Worm (Caenorhabditis elegans) whole organism, early embryonic: Measurements from ENCODE around the gene srh-239.

Experiments
- ama-1 ChIP-seq: fragments of 150-350 bp; optimal IDR thresholded peaks from 2 replicates; lab custom pipeline; 2014
- ceh-13 ChIP-seq: fragments of 200-800 bp; sonication (Bioruptor generic); optimal IDR thresholded peaks from 2 replicates; lab custom pipeline; 2018; ENCODE audit warnings: mild to moderate bottlenecking, missing genetic modification characterization, missing compliant biosample characterization
- ets-7 ChIP-seq: sonication (generic microtip); optimal IDR thresholded peaks from 2 replicates; lab custom pipeline; 2016; ENCODE audit warnings: missing genotype, missing genetic modification characterization, missing compliant biosample characterization

DNA sequence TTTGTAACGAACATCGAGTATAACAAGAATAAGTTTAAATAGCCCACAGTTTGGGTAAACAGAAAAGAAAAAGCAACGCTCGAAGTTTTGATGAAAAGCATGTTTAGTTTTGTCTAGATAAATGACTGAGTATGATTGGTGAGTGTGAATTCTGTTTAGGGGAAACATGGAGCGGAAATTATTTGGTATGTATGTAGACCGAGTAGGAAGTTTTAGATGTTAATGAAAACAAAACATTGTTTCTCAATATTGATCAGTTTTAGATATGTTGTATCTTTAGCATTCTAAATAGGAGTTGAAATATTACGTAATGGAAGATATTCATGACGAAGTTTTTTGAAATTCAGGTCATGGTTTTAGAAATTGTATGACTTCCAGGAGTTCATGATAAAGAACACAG lies 32.9 kb upstream of the srh-239 start, which contains the start of gene srbc-63:
- TF ChIP-seq ets-7 (tag; lab: Kevin White, UChicago) (no peak), ceh-13 (no peak), ama-1 (lab: Kevin White, UChicago) (no peak)
